Fruit fly (Drosophila melanogaster): Measurements from ENCODE around the gene Exo84.

Exo84 gene

DNA sequence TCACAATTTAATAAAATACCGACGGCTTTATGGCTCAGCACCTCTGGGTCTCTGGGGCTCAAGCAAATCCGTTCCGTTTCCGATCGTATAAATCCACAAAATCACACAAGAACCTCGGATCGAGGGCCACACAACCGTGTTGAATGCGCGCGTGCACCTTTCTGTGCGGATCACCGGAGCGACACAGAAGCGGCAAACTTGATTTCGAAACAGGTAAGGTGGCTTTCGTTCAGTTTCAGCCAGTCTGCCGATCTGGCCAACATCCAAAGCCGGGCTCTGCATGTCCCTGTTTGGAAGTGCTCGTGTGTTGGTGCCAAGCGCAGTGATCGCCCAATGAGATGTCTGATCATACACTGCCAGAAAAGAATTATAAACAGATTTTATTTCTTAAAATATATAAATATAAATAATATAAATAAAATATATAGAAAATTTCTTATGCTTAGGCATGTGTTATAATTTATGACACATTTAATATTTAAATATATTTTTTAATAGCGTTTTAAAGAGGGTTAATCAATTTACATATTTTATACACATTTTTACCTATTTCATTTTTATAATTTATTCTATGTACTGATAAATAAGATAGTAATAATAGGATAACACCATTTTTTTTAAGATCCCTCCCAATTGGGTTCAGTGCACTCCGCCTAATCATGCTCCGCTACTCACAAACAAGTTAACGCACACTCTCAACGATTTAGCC lies 46.6 kb upstream of the Exo84 start, which contains the start of gene dysf (continued):
- TF ChIP-seq CG7786 (GFP tag; optimal IDR thresholded peaks at IDR 0.05), result no peak
- peak; percentile 37 for TF ChIP-seq CG7271 (tag; optimal IDR thresholded peaks at IDR 0.05)
- peak; percentile 49 for TF ChIP-seq Max (GFP tag; optimal IDR thresholded peaks at IDR 0.05)
- no peak for TF ChIP-seq lbe (GFP tag; optimal IDR thresholded peaks at IDR 0.05)
- TF ChIP-seq CG7357 (GFP tag; IDR thresholded peaks at IDR 0.05), result 0 out of 3 replicates have a peak, but pooled peaks have one; percentile 10
- no peak for TF ChIP-seq en (GFP tag; optimal IDR thresholded peaks at IDR 0.05)
- TF ChIP-seq sd (tag; optimal IDR thresholded peaks at IDR 0.05), result no peak
- peak; percentile 38 for TF ChIP-seq lmd (GFP tag; IDR thresholded peaks at IDR 0.05)
- TF ChIP-seq Rfx (GFP tag; IDR thresholded peaks at IDR 0.05), result no peak
- TF ChIP-seq nom (GFP tag; optimal IDR thresholded peaks at IDR 0.05), result peak; percentile 67
- TF ChIP-seq CG17359 (tag; optimal IDR thresholded peaks at IDR 0.05), result peak; percentile 47
- TF ChIP-seq repo (GFP tag; optimal IDR thresholded peaks at IDR 0.05), result no peak
- TF ChIP-seq esg (GFP tag; conservative IDR thresholded peaks at IDR 0.05), result 0 out of 2 replicates have a peak, but pooled peaks have one; percentile 8
- no peak for TF ChIP-seq pb (GFP tag; optimal IDR thresholded peaks at IDR 0.05)
- no peak for TF ChIP-seq Hand (GFP tag; optimal IDR thresholded peaks at IDR 0.05)
- peak; percentile 87 for TF ChIP-seq CG2678 (tag; optimal IDR thresholded peaks at IDR 0.05)
- no peak for TF ChIP-seq hth (optimal IDR thresholded peaks at IDR 0.05)
- no peak for TF ChIP-seq vnd (GFP tag; IDR thresholded peaks at IDR 0.05; ENCODE audit: partially characterized antibody)
- TF ChIP-seq CG11723 (GFP tag; optimal IDR thresholded peaks at IDR 0.05), result no peak
- peak; percentile 74 for TF ChIP-seq gsb-n (tag; optimal IDR thresholded peaks at IDR 0.05)
- no peak for TF ChIP-seq Side (GFP tag; optimal IDR thresholded peaks at IDR 0.05)
- no peak for TF ChIP-seq Lhr (GFP tag; optimal IDR thresholded peaks at IDR 0.05)
- no peak for TF ChIP-seq Elba2 (GFP tag; optimal IDR thresholded peaks at IDR 0.05)
- TF ChIP-seq jumu (GFP tag; optimal IDR thresholded peaks at IDR 0.05), result no peak
- peak; percentile 48; the same call in 1 of the 2 replicates for TF ChIP-seq vvl (GFP tag; IDR thresholded peaks at IDR 0.05)
- TF ChIP-seq ham (GFP tag; IDR thresholded peaks at IDR 0.05), result no peak
- peak; percentile 46 for TF ChIP-seq CG16815 (GFP tag; optimal IDR thresholded peaks at IDR 0.05)
- peak; percentile 63 for TF ChIP-seq HLH3B (GFP tag; IDR thresholded peaks at IDR 0.05)
- TF ChIP-seq CG7372 (GFP tag; IDR thresholded peaks at IDR 0.05), result peak; percentile 31; the same call in 1 of the 2 replicates
- no peak for TF ChIP-seq Tbp (GFP tag; optimal IDR thresholded peaks at IDR 0.05)
- TF ChIP-seq CG33213 (GFP tag; optimal IDR thresholded peaks at IDR 0.05), result no peak
- TF ChIP-seq insv (GFP tag; optimal IDR thresholded peaks at IDR 0.05), result no peak
- TF ChIP-seq CG34422 (GFP tag; IDR thresholded peaks at IDR 0.05), result no peak
- TF ChIP-seq CG3407 (GFP tag; optimal IDR thresholded peaks at IDR 0.05), result no peak
- TF ChIP-seq CG10654 (GFP tag; optimal IDR thresholded peaks at IDR 0.05), result peak; percentile 40
- TF ChIP-seq CG15601 (tag; optimal IDR thresholded peaks at IDR 0.05), result peak; percentile 68
- TF ChIP-seq CG11504 (tag; optimal IDR thresholded peaks at IDR 0.05), result peak; percentile 86
- no peak for TF ChIP-seq CG10565 (GFP tag; optimal IDR thresholded peaks at IDR 0.05)
- TF ChIP-seq CG8924 (tag; optimal IDR thresholded peaks at IDR 0.05), result peak; percentile 88
- TF ChIP-seq H15 (GFP tag; IDR thresholded peaks at IDR 0.05), result 0 out of 3 replicates have a peak, but pooled peaks have one; percentile 32
- peak; percentile 93 for TF ChIP-seq CG18262 (tag; optimal IDR thresholded peaks at IDR 0.05)
- no peak for TF ChIP-seq CG1647 (GFP tag; optimal IDR thresholded peaks at IDR 0.05)
- peak; percentile 24; the same call in 1 of the 2 replicates for TF ChIP-seq E2f2 (GFP tag; IDR thresholded peaks at IDR 0.05)
- peak; percentile 60 for TF ChIP-seq nerfin-1 (tag; optimal IDR thresholded peaks at IDR 0.05)
- no peak for TF ChIP-seq ci (GFP tag; IDR thresholded peaks at IDR 0.05)
- TF ChIP-seq Drgx (GFP tag; IDR thresholded peaks at IDR 0.05), result no peak; the same call in 1 of the 2 replicates
- TF ChIP-seq ssp (GFP tag; IDR thresholded peaks at IDR 0.05), result peak; percentile 42; the same call in 1 of the 2 replicates
- peak; percentile 59 for TF ChIP-seq trem (tag; optimal IDR thresholded peaks at IDR 0.05)
- no peak for TF ChIP-seq CG16863 (GFP tag; optimal IDR thresholded peaks at IDR 0.05)
- TF ChIP-seq CG12155 (GFP tag; optimal IDR thresholded peaks at IDR 0.05), result peak; percentile 26

Measured in whole organism, embryonic.